Worm (Caenorhabditis elegans) whole organism, L4 larva: ENCODE data around the gene srlf-1.
A peak's percentile ranks its signal among the peaks of the same experiment; 100 is the strongest.

Experiments
- F37D6.2 ChIP-seq: sonication (generic microtip); optimal IDR thresholded peaks from 2 replicates; lab custom pipeline; 2016; ENCODE audit warnings: mild to moderate bottlenecking, missing genetic modification characterization, missing compliant biosample characterization
- dpl-1 ChIP-seq: fragments of 150-350 bp; optimal IDR thresholded peaks from 2 replicates; lab custom pipeline; 2014; ENCODE audit warnings: missing biosample characterization, missing genetic modification reagents, missing genetic modification characterization
- hlh-30 ChIP-seq: sonication (generic microtip); optimal IDR thresholded peaks from 2 replicates; lab custom pipeline; 2017; ENCODE audit warnings: antibody characterized with exemption, mild to moderate bottlenecking, missing genetic modification characterization, missing compliant biosample characterization; ENCODE audit not compliant: insufficient read depth
- nhr-11 ChIP-seq: fragments of 150-350 bp; optimal IDR thresholded peaks from 2 replicates; lab custom pipeline; 2014; ENCODE audit warnings: missing biosample characterization, missing genetic modification characterization
- nhr-237 ChIP-seq: sonication (generic microtip); optimal IDR thresholded peaks from 2 replicates; lab custom pipeline; 2017; ENCODE audit warnings: missing biosample characterization, missing genetic modification characterization
- nhr-25 ChIP-seq: sonication (generic microtip); optimal IDR thresholded peaks from 2 replicates; lab custom pipeline; 2017; ENCODE audit warnings: missing genetic modification characterization, mild to moderate bottlenecking, missing compliant biosample characterization, antibody characterized with exemption, moderate library complexity, borderline replicate concordance; ENCODE audit not compliant: insufficient read depth

ce11 chrII:7814915-7815314, 24.5 kb downstream of the srlf-1 start:
- TF ChIP-seq nhr-11 (tag; lab: Kevin White, UChicago) (no peak), dpl-1 (GFP tag; lab: Kevin White, UChicago) (no peak), nhr-25 (tag; lab: Kevin White, UChicago) (no peak), F37D6.2 (tag; lab: Kevin White, UChicago) (no peak), nhr-237 (no peak), hlh-30 (tag; lab: Kevin White, UChicago) (peak; percentile 7)
